Worm (Caenorhabditis elegans): ENCODE results near the gene sru-21.

The sru-21 gene

ce11 chrIV:13679495-13679894 is 52.9 kb downstream of the sru-21 start:
- TF ChIP-seq unc-62 (GFP tag; optimal IDR thresholded peaks at IDR 0.05) = no peak

Measured in whole organism, dauer.